Worm (Caenorhabditis elegans): ENCODE measurements around the gene str-89.

ce11 chrV:17660003-17660402, 8.6 kb upstream of the str-89 start, which contains the start of gene dgat-2:
- TF ChIP-seq unc-39 (tag; optimal IDR thresholded peaks at IDR 0.05) (no peak), pha-4 (GFP tag; IDR thresholded peaks at IDR 0.05) (no peak), pha-4 (tag; optimal IDR thresholded peaks at IDR 0.05) (no peak), lim-7 (GFP tag; IDR thresholded peaks at IDR 0.05) (no peak), fos-1 (tag; optimal IDR thresholded peaks at IDR 0.05) (no peak), unc-62 (GFP tag; optimal IDR thresholded peaks at IDR 0.05 in 1 of 2) (no peak), unc-62 (tag; optimal IDR thresholded peaks at IDR 0.05) (no peak), arid-1 (GFP tag; conservative IDR thresholded peaks at IDR 0.05) (no peak), dpl-1 (GFP tag; optimal IDR thresholded peaks at IDR 0.05) (no peak)
